Fruit fly (Drosophila melanogaster): Measurements from ENCODE around the gene Uros1.

dm6 chrX:8867481-8867880, 32.6 kb downstream of the Uros1 start:
- TF ChIP-seq Xrp1 (GFP tag; IDR thresholded peaks at IDR 0.05) (no peak), CG2712 (tag; optimal IDR thresholded peaks at IDR 0.05) (no peak), nmo (GFP tag; optimal IDR thresholded peaks at IDR 0.05) (no peak), Lhr (GFP tag; optimal IDR thresholded peaks at IDR 0.05) (no peak), ERR (GFP tag; optimal IDR thresholded peaks at IDR 0.05) (no peak), Nf-YA (GFP tag; IDR thresholded peaks at IDR 0.05) (no peak), Optix (GFP tag; IDR thresholded peaks at IDR 0.05) (no peak), h (optimal IDR thresholded peaks at IDR 0.05) (no peak), CG12769 (tag; optimal IDR thresholded peaks at IDR 0.05) (no peak), CG14441 (GFP tag; IDR thresholded peaks at IDR 0.05) (no peak), rib (GFP tag; IDR thresholded peaks at IDR 0.05) (no peak), CG4424 (GFP tag; optimal IDR thresholded peaks at IDR 0.05) (no peak), CG8290 (GFP tag; optimal IDR thresholded peaks at IDR 0.05) (no peak), CG8290 (tag; optimal IDR thresholded peaks at IDR 0.05) (no peak), CG31388 (GFP tag; optimal IDR thresholded peaks at IDR 0.05) (no peak)

Data from whole organism, embryonic.